Fruit fly (Drosophila melanogaster) whole organism, adult: ENCODE data around the gene CG32074.

Experiments
- CG12768 ChIP-seq: fragments of 200-800 bp; sonication (Bioruptor generic); optimal IDR thresholded peaks from 2 replicates; lab custom pipeline; 2017; ENCODE audit warnings: missing biosample characterization, missing genetic modification characterization, mild to moderate bottlenecking, moderate library complexity, missing genetic modification reagents
- CG1620 ChIP-seq: fragments of 200-800 bp; sonication (Bioruptor generic); optimal IDR thresholded peaks from 2 replicates; lab custom pipeline; 2016; ENCODE audit warnings: missing biosample characterization, missing genetic modification characterization
- CG33017 ChIP-seq: fragments of 200-800 bp; sonication (Bioruptor generic); optimal IDR thresholded peaks from 2 replicates; lab custom pipeline; 2018; ENCODE audit warnings: missing biosample characterization, mild to moderate bottlenecking, missing genetic modification characterization, moderate library complexity
- CG7045 ChIP-seq: fragments of 200-800 bp; sonication (Bioruptor generic); optimal IDR thresholded peaks from 2 replicates; lab custom pipeline; 2017; ENCODE audit warnings: missing biosample characterization, mild to moderate bottlenecking, missing genetic modification characterization
- CG7101 ChIP-seq: fragments of 200-800 bp; sonication (Bioruptor generic); optimal IDR thresholded peaks from 2 replicates; lab custom pipeline; 2018; ENCODE audit warnings: missing biosample characterization, mild to moderate bottlenecking, missing genetic modification characterization, moderate library complexity
- Clk ChIP-seq: fragments of 200-800 bp; sonication (Bioruptor generic); optimal IDR thresholded peaks from 2 replicates; lab custom pipeline; 2017; ENCODE audit warnings: missing biosample characterization, missing genetic modification characterization
- Crg-1 ChIP-seq: fragments of 200-800 bp; sonication (Bioruptor generic); optimal IDR thresholded peaks from 2 replicates; lab custom pipeline; 2016; ENCODE audit warnings: missing biosample characterization, missing genetic modification characterization
- Mnt ChIP-seq: fragments of 200-800 bp; sonication (Bioruptor generic); optimal IDR thresholded peaks from 2 replicates; lab custom pipeline; 2016; ENCODE audit warnings: missing biosample characterization, mild to moderate bottlenecking, missing genetic modification characterization
- cnc ChIP-seq, 2 experiments: fragments of >200 bp; optimal IDR thresholded peaks; 2 replicates each; lab custom pipeline; 2017
- ovo ChIP-seq: fragments of 200-800 bp; sonication (Bioruptor generic); optimal IDR thresholded peaks from 2 replicates; lab custom pipeline; 2016; ENCODE audit warnings: missing biosample characterization, missing genetic modification characterization
- pad ChIP-seq: fragments of 200-800 bp; sonication (Bioruptor generic); optimal IDR thresholded peaks from 3 replicates; lab custom pipeline; 2017; ENCODE audit warnings: missing biosample characterization, missing genetic modification characterization, mild to moderate bottlenecking, moderate library complexity, missing genetic modification reagents
- tj ChIP-seq: fragments of 200-800 bp; sonication (Bioruptor generic); optimal IDR thresholded peaks from 3 replicates; lab custom pipeline; 2017; ENCODE audit warnings: missing biosample characterization, mild to moderate bottlenecking, missing genetic modification characterization, moderate library complexity
- toe ChIP-seq: fragments of 200-800 bp; sonication (Bioruptor generic); optimal IDR thresholded peaks from 2 replicates; lab custom pipeline; 2016; ENCODE audit warnings: missing biosample characterization, missing genetic modification characterization

DNA sequence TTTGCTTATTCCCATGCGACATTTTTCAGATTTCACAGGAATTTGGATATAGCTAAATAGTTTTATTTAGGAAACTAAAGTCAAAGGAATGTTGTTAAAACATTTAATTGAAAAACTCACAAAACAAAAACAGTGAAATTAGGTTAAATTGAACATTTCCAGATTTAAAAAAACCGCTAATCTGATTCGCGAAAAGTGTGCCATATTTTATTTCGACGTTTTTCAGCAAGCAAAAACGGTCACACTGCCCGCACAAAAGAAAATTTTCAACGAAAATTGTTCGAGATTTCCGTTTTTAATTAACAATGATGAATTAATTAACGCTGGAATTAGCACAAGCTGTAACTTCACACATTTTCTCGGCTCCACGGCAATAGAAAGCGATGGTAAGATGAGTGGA is 22.7 kb downstream of the CG32074 start, which contains the start of the genes CG34012 and emei:
- TF ChIP-seq toe (GFP tag; lab: Kevin White, UChicago) = no peak
- no peak for TF ChIP-seq Clk (GFP tag; lab: Kevin White, UChicago)
- no peak for TF ChIP-seq CG7101 (tag; lab: Kevin White, UChicago)
- TF ChIP-seq CG1620 (GFP tag; lab: Kevin White, UChicago) = no peak
- TF ChIP-seq CG7045 (GFP tag; lab: Kevin White, UChicago) = no peak
- TF ChIP-seq CG12768 (GFP tag; lab: Kevin White, UChicago) = no peak
- no peak for TF ChIP-seq tj (GFP tag; lab: Kevin White, UChicago)
- no peak for TF ChIP-seq pad
- no peak for TF ChIP-seq cnc (optimal IDR thresholded peaks at IDR 0.05; lab: Kevin White, UChicago)
- no peak for TF ChIP-seq ovo (GFP tag; lab: Kevin White, UChicago)
- no peak for TF ChIP-seq CG33017 (tag; lab: Kevin White, UChicago)
- TF ChIP-seq Crg-1 (GFP tag; lab: Kevin White, UChicago) = no peak
- TF ChIP-seq Mnt (GFP tag; lab: Kevin White, UChicago) = no peak
